Worm (Caenorhabditis elegans): Measurements from ENCODE around the gene F18E9.7.

DNA sequence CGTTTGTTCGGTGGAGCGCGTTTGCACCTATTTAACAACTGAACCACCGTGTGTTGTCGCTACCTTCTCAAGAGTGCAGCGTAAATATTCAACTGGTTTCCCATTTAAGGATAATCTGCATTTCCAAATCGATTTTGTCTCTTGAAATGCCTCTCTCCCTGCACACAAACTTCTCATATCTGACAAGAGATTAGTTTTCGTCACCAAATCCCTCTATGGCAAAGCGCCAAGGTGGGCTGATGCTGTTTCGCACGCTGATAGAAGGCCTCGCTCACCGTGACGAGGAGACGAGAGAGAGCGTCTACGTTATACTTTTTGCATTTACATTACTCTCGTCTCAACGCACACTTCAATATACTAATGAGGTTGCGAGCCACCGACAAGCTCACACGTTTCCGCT, 2.2 kb upstream of the F18E9.7 start:
- TF ChIP-seq W03F9.2 (tag; optimal IDR thresholded peaks at IDR 0.05) (no peak), him-1 (tag; optimal IDR thresholded peaks at IDR 0.05) (no peak)

Measured in whole organism, L4/young adult.